Worm (Caenorhabditis elegans) whole organism, late embryonic: ENCODE data around the gene pqn-42.

Experiments used
- F13H6.1 ChIP-seq: sonication (generic microtip); optimal IDR thresholded peaks from 2 replicates; lab custom pipeline; 2016; ENCODE audit warnings: missing genetic modification characterization, missing compliant biosample characterization
- ama-1 ChIP-seq: fragments of 150-350 bp; optimal IDR thresholded peaks from 2 replicates; lab custom pipeline; 2014
- ceh-6 ChIP-seq: fragments of 200-800 bp; sonication (Bioruptor generic); optimal IDR thresholded peaks from 2 replicates; lab custom pipeline; 2018; ENCODE audit warnings: mild to moderate bottlenecking, missing genetic modification characterization, missing compliant biosample characterization
- nhr-11 ChIP-seq: fragments of 150-350 bp; optimal IDR thresholded peaks from 2 replicates; lab custom pipeline; 2014; ENCODE audit warnings: missing biosample characterization, missing genetic modification characterization
- pha-4 ChIP-seq: fragments of 150-350 bp; optimal IDR thresholded peaks from 2 replicates; lab custom pipeline; 2018; ENCODE audit warnings: missing biosample characterization, missing genetic modification reagents, missing genetic modification characterization
- sdc-2 ChIP-seq: sonication (generic microtip); optimal IDR thresholded peaks from 2 replicates; lab custom pipeline; 2016; ENCODE audit warnings: missing genotype, missing genetic modification characterization, missing compliant biosample characterization

DNA sequence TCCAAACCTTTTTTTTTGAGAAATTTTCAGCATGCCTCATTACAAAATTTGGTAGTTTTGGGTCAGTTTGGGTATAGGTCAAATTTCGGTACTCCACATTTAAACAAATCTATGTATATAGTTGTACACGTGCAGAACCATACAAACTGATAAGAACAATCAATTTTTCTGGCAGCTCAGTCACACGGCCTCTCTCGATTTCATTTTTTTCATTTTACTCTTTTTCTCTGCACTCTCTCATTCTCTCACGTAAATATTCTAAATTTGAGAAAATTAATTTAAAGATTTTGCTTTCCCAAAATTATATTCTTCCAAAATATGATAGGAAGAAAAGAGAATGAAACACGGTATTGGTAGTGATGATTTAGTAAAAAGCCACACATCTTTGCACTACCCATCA lies 37.6 kb downstream of the pqn-42 start:
- TF ChIP-seq pha-4 (no peak), ama-1 (no peak), ceh-6 (GFP tag; lab: Kevin White, UChicago) (no peak), sdc-2 (tag; lab: Kevin White, UChicago) (no peak), F13H6.1 (tag; lab: Kevin White, UChicago) (no peak), nhr-11 (tag; lab: Kevin White, UChicago) (no peak)
